Fruit fly (Drosophila melanogaster): ENCODE measurements around the gene CG34176.

DNA sequence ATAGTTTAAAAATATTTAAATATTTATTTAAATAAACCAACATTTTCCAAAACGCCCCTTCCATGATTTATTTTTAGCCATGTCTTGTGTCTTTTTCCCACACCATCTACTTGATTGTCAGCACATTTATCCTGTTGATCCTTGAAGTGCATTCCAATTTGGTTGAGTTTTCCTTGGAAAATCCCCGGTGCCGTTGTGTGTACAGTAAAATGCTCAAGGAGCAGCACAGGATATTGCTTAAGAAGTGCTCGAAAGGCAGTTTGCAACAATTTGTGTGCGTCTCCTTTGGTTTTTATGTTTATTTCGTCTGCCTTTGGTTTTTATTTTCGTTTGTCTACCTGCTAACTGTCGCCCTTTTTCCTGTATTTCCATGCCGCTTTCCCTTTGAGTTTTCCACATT is 30.4 kb downstream of the CG34176 start:
- TF ChIP-seq pan (optimal IDR thresholded peaks at IDR 0.05) (no peak), Dll (optimal IDR thresholded peaks at IDR 0.05) (no peak), CG8478 (optimal IDR thresholded peaks at IDR 0.05) (no peak)

All from whole organism.